Worm (Caenorhabditis elegans): ENCODE measurements around the gene ugt-50.

DNA sequence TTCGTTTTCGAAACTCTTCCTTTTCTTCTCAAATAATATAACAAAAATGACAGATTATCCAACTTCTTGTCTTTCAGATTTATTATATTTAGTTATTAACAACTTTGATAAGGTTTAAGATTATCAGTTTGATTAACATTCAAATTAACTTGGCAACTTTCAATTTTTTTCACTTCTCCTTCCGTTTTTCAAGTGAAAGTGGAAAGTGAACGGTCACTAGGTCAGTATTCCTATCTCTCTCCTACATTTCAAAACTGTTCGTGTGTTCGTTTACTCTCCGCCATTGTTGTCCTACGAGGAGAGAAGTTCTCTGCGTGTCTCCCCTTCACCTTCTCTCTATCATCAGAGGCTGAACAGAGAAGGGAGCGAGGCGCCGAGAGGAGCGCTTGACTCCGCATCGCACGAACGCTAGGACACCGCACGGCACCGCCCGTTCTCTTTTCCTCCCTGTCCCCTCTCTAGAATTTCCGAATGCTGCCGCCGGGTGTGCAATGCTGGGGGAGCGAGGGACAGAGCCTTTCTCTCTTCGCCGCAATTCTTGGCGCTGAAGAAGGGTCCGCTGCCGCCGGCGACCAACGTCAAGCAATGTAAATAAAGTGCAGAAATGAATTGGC lies 34.8 kb upstream of the ugt-50 start:
- no peak for TF ChIP-seq unc-39 (tag; optimal IDR thresholded peaks at IDR 0.05)
- no peak for TF ChIP-seq lin-39 (tag; optimal IDR thresholded peaks at IDR 0.05)
- TF ChIP-seq nhr-237 (tag; optimal IDR thresholded peaks at IDR 0.05) = no peak
- TF ChIP-seq unc-62 (GFP tag; optimal IDR thresholded peaks at IDR 0.05) = no peak
- TF ChIP-seq nhr-77 (tag; optimal IDR thresholded peaks at IDR 0.05) = no peak
- no peak for TF ChIP-seq C34F6.9 (tag; optimal IDR thresholded peaks at IDR 0.05)
- TF ChIP-seq ama-1 (optimal IDR thresholded peaks at IDR 0.05) = no peak

All from whole organism, L2 larva.